Worm (Caenorhabditis elegans) whole organism, early embryonic: ENCODE data around the gene ttr-13.

Source experiments
- aly-1 ChIP-seq: sonication (generic microtip); optimal IDR thresholded peaks from 2 replicates; lab custom pipeline; 2016; ENCODE audit warnings: missing genetic modification characterization, missing compliant biosample characterization
- ceh-13 ChIP-seq: fragments of 200-800 bp; sonication (Bioruptor generic); optimal IDR thresholded peaks from 2 replicates; lab custom pipeline; 2018; ENCODE audit warnings: mild to moderate bottlenecking, missing genetic modification characterization, missing compliant biosample characterization
- ceh-36 ChIP-seq: sonication (generic microtip); optimal IDR thresholded peaks from 2 replicates; lab custom pipeline; 2016; ENCODE audit warnings: missing genetic modification characterization, inconsistent platforms, missing compliant biosample characterization
- flt-1 ChIP-seq: fragments of 200-800 bp; sonication (Bioruptor generic); IDR thresholded peaks from 2 replicates; pipeline ENCODE4 v1.3.6; 2022; ENCODE audit warnings: missing genetic modification characterization, missing compliant biosample characterization
- hnd-1 ChIP-seq: sonication (generic microtip); optimal IDR thresholded peaks from 2 replicates; lab custom pipeline; 2016; ENCODE audit warnings: missing genetic modification characterization, missing compliant biosample characterization
- scrt-1 ChIP-seq: fragments of 200-800 bp; sonication (Bioruptor generic); IDR thresholded peaks from 2 replicates; pipeline ENCODE4 v1.3.6; 2022; ENCODE audit warnings: missing genetic modification characterization, missing compliant biosample characterization
- tbx-37 ChIP-seq: fragments of 200-800 bp; sonication (Bioruptor generic); conservative IDR thresholded peaks from 2 replicates; pipeline ENCODE4 v1.3.6; 2022; ENCODE audit warnings: missing genetic modification reagents, missing genetic modification characterization, missing compliant biosample characterization
- tra-4 ChIP-seq: sonication (generic microtip); optimal IDR thresholded peaks from 2 replicates; lab custom pipeline; 2017; ENCODE audit warnings: missing genetic modification characterization, missing compliant biosample characterization

Gene ttr-13

DNA sequence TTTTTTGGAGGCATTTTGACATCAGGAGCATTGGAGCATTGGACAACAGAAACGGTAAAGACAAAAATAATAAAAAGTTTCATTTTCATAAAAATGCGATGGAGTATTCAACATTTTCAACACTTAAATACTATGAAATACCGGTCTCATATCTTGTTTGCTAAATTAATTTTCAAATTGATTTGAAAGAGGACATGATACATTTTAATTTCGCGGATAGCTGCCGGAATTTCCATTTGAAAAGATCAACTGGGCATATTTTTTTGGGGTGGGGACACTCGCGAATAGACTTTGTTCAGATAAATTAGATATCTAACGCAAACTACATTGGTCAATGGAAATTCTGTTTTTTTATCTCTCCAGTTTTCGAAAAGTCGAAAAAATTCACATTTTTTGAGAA lies 42.0 kb downstream of the ttr-13 start, which contains the start of gene F26F2.10:
F26F2.10 (minus strand) TSS at position 101 of the 400 bp plus-strand sequence.
- TF ChIP-seq flt-1 (GFP tag; lab: Robert Waterston, UW) (no peak), scrt-1 (GFP tag; lab: Robert Waterston, UW) (no peak), ceh-13 (GFP tag; lab: Kevin White, UChicago) (no peak), tbx-37 (no peak), aly-1 (no peak), tra-4 (tag; lab: Kevin White, UChicago) (no peak), hnd-1 (tag; lab: Kevin White, UChicago) (no peak), ceh-36 (tag; lab: Kevin White, UChicago) (no peak)
